Worm (Caenorhabditis elegans) whole organism, L3 larva: ENCODE data around the gene F42C5.9.
"Not testable (repeated sequence)": the region's sequence is repeated elsewhere in the genome, so short reads cannot be mapped to it uniquely, and the experiment has no call there.

Source experiments
- fos-1 ChIP-seq: fragments of 150-350 bp; optimal IDR thresholded peaks from 2 replicates; lab custom pipeline; 2014; ENCODE audit warnings: missing biosample characterization, missing genetic modification characterization
- snpc-4 ChIP-seq: fragments of 150-350 bp; optimal IDR thresholded peaks from 2 replicates; lab custom pipeline; 2014; ENCODE audit warnings: missing biosample characterization, missing genetic modification characterization
- ztf-11 ChIP-seq: fragments of 150-350 bp; optimal IDR thresholded peaks from 2 replicates; lab custom pipeline; 2014; ENCODE audit warnings: missing biosample characterization, missing genetic modification characterization

ce11 chrIV:7365011-7365410 lies 48.1 kb upstream of the F42C5.9 start, which contains the start of gene Y40C5A.4:
- TF ChIP-seq fos-1; ztf-11 (tag; lab: Kevin White, UChicago); snpc-4 (tag; lab: Kevin White, UChicago): not testable (repeated sequence)
